Comparison of ENCODE assay signal across 5 worm cellular contexts in the genomic region with DNA sequence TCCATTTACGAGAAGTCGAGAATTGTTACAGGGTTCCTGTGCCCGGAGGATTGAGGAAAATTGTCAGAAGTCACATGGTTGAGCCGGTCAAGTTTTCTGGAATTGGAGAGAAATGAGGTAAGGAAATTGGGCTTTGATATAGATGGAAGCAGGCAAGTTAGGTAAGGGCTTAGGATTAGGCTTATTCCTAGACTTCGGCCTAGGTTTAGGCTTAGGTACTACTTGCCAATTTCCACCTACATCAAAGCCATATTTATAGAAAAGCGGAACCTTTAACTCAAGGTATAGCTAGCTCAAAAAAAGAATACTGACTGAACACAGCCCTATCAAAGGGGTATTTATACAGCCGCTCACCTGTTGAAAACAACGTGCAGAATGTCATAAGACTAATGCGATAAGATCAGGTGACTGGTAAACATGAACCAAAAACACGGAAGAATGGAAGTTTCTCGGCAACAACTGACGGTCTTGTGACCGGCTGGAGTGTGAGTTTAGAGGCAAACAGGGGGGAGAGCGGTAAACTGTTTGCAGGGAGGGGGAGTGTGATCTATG.
TF ChIP-seq lines count a peak whose summit lies in the region.

No protein-coding gene starts in this region.

TF ChIP-seq in whole organism, L1 larva, 84 proteins besides CTCF, POLR2A, EP300 and RAD21 (continued from another document and continues in another):
- TF ChIP-seq ceh-90 (tag; optimal IDR thresholded peaks at IDR 0.05; lab: Kevin White, UChicago) (no peak), grh-1 (GFP tag; IDR thresholded peaks at IDR 0.05; lab: Robert Waterston, UW) (peak; percentile 96), hlh-17 (GFP tag; optimal IDR thresholded peaks at IDR 0.05; lab: Kevin White, UChicago; ENCODE audit: borderline replicate concordance) (peak; percentile 46), mdl-1 (tag; optimal IDR thresholded peaks at IDR 0.05; lab: Kevin White, UChicago) (peak in 1 of 2 experiments; percentile 99), ceh-8 (GFP tag; optimal IDR thresholded peaks at IDR 0.05; lab: Kevin White, UChicago) (no peak), lin-14 (GFP tag; optimal IDR thresholded peaks at IDR 0.05; lab: Kevin White, UChicago) (peak; percentile 95), vab-15 (tag; optimal IDR thresholded peaks at IDR 0.05; lab: Kevin White, UChicago) (peak; percentile 79), dsc-1 (tag; optimal IDR thresholded peaks at IDR 0.05; lab: Kevin White, UChicago) (no peak), nhr-11 (tag; optimal IDR thresholded peaks at IDR 0.05; lab: Kevin White, UChicago) (peak; percentile 75), unc-30 (tag; optimal IDR thresholded peaks at IDR 0.05; lab: Kevin White, UChicago) (no peak), snu-23 (GFP tag; optimal IDR thresholded peaks at IDR 0.05; lab: Kevin White, UChicago) (peak; percentile 96), lin-35 (GFP tag; optimal IDR thresholded peaks at IDR 0.05; lab: Kevin White, UChicago) (peak; percentile 58 to 92), fos-1 (tag; optimal IDR thresholded peaks at IDR 0.05; lab: Kevin White, UChicago) (peak; percentile 68), nhr-47 (tag; optimal IDR thresholded peaks at IDR 0.05; lab: Kevin White, UChicago) (peak; percentile 92), aly-2 (tag; optimal IDR thresholded peaks at IDR 0.05; lab: Kevin White, UChicago) (no peak), lsy-2 (tag; optimal IDR thresholded peaks at IDR 0.05; lab: Kevin White, UChicago) (peak; percentile 82 to 96), rnt-1 (tag; optimal IDR thresholded peaks at IDR 0.05; lab: Kevin White, UChicago) (peak; percentile 91), snpc-4 (tag; optimal IDR thresholded peaks at IDR 0.05; lab: Kevin White, UChicago) (peak; percentile 49), efl-3 (GFP tag; optimal IDR thresholded peaks at IDR 0.05; lab: Kevin White, UChicago) (peak; percentile 35), C16A3.4 (tag; optimal IDR thresholded peaks at IDR 0.05; lab: Kevin White, UChicago) (peak; percentile 98), elt-3 (tag; optimal IDR thresholded peaks at IDR 0.05; lab: Kevin White, UChicago) (peak; percentile 34 to 100 (median 85)), zip-4 (GFP tag; optimal IDR thresholded peaks at IDR 0.05; lab: Kevin White, UChicago) (peak; percentile 64), ztf-4 (tag; optimal IDR thresholded peaks at IDR 0.05; lab: Kevin White, UChicago) (peak; percentile 82), xbp-1 (tag; optimal IDR thresholded peaks at IDR 0.05; lab: Kevin White, UChicago) (peak; percentile 82)

TF ChIP-seq in whole organism, L2 larva, 48 proteins besides CTCF, POLR2A, EP300 and RAD21 (continued from another document):
- TF ChIP-seq lin-13 (GFP tag; optimal IDR thresholded peaks at IDR 0.05; lab: Kevin White, UChicago) (peak; percentile 11), ztf-4 (tag; optimal IDR thresholded peaks at IDR 0.05; lab: Kevin White, UChicago) (peak; percentile 80), gmeb-1 (tag; optimal IDR thresholded peaks at IDR 0.05; lab: Kevin White, UChicago) (peak; percentile 87), lsy-2 (tag; optimal IDR thresholded peaks at IDR 0.05; lab: Kevin White, UChicago) (peak; percentile 4 to 79), nhr-12 (tag; optimal IDR thresholded peaks at IDR 0.05; lab: Kevin White, UChicago) (no peak), ztf-11 (tag; optimal IDR thresholded peaks at IDR 0.05; lab: Kevin White, UChicago) (no peak), nhr-25 (tag; optimal IDR thresholded peaks at IDR 0.05; lab: Kevin White, UChicago) (peak; percentile 99), unc-39 (tag; optimal IDR thresholded peaks at IDR 0.05; lab: Kevin White, UChicago) (no peak), nhr-129 (tag; optimal IDR thresholded peaks at IDR 0.05; lab: Kevin White, UChicago) (peak; percentile 97), nhr-10 (tag; optimal IDR thresholded peaks at IDR 0.05; lab: Kevin White, UChicago) (peak; percentile 33), sma-3 (GFP tag; optimal IDR thresholded peaks at IDR 0.05; lab: Kevin White, UChicago) (peak; percentile 96), sma-9 (GFP tag; optimal IDR thresholded peaks at IDR 0.05; lab: Kevin White, UChicago) (peak; percentile 95), sma-9 (tag; optimal IDR thresholded peaks at IDR 0.05; lab: Kevin White, UChicago) (no peak), elt-1 (tag; optimal IDR thresholded peaks at IDR 0.05; lab: Kevin White, UChicago) (no peak), ceh-16 (tag; optimal IDR thresholded peaks at IDR 0.05; lab: Kevin White, UChicago) (peak; percentile 42), lin-39 (tag; optimal IDR thresholded peaks at IDR 0.05; lab: Kevin White, UChicago) (no peak), nhr-23 (tag; optimal IDR thresholded peaks at IDR 0.05; lab: Kevin White, UChicago) (peak; percentile 28)

TF ChIP-seq in whole organism, L3 larva, 47 proteins besides CTCF, POLR2A, EP300 and RAD21 (continued from another document and continues in another):
- peak; percentile 27 for TF ChIP-seq lin-15B (tag; optimal IDR thresholded peaks at IDR 0.05; lab: Kevin White, UChicago)
- no peak for TF ChIP-seq ztf-11 (tag; optimal IDR thresholded peaks at IDR 0.05; lab: Kevin White, UChicago)
- TF ChIP-seq snpc-4 (tag; optimal IDR thresholded peaks at IDR 0.05; lab: Kevin White, UChicago), result no peak
- TF ChIP-seq elt-1 (tag; optimal IDR thresholded peaks at IDR 0.05; lab: Kevin White, UChicago), result peak; percentile 62
- peak; percentile 60 for TF ChIP-seq lsy-12 (tag; optimal IDR thresholded peaks at IDR 0.05; lab: Kevin White, UChicago)
- no peak for TF ChIP-seq unc-62 (GFP tag; optimal IDR thresholded peaks at IDR 0.05; lab: Kevin White, UChicago)
- TF ChIP-seq eor-1 (tag; optimal IDR thresholded peaks at IDR 0.05; lab: Kevin White, UChicago), result peak in 1 of 2 experiments; percentile 66
- peak; percentile 87 for TF ChIP-seq nhr-11 (tag; optimal IDR thresholded peaks at IDR 0.05; lab: Kevin White, UChicago)
- TF ChIP-seq ama-1 (optimal IDR thresholded peaks at IDR 0.05; lab: Kevin White, UChicago), result peak; percentile 100
- TF ChIP-seq fkh-2 (tag; optimal IDR thresholded peaks at IDR 0.05; lab: Kevin White, UChicago), result no peak
- TF ChIP-seq zag-1 (tag; optimal IDR thresholded peaks at IDR 0.05; lab: Kevin White, UChicago), result no peak
- TF ChIP-seq pha-4 (tag; optimal IDR thresholded peaks at IDR 0.05; lab: Kevin White, UChicago), result peak; percentile 100
- TF ChIP-seq R02D3.7 (tag; optimal IDR thresholded peaks at IDR 0.05; lab: Kevin White, UChicago), result peak; percentile 26
- TF ChIP-seq ceh-28 (tag; optimal IDR thresholded peaks at IDR 0.05; lab: Kevin White, UChicago), result peak; percentile 66
- no peak for TF ChIP-seq ztf-4 (tag; optimal IDR thresholded peaks at IDR 0.05; lab: Kevin White, UChicago)
- peak; percentile 94 for TF ChIP-seq jun-1 (tag; optimal IDR thresholded peaks at IDR 0.05; lab: Kevin White, UChicago)
- TF ChIP-seq nhr-77 (tag; optimal IDR thresholded peaks at IDR 0.05; lab: Kevin White, UChicago), result no peak
- no peak for TF ChIP-seq sea-2 (GFP tag; optimal IDR thresholded peaks at IDR 0.05; lab: Kevin White, UChicago)
- TF ChIP-seq skn-1 (tag; optimal IDR thresholded peaks at IDR 0.05; lab: Kevin White, UChicago), result peak; percentile 20
- TF ChIP-seq ceh-82 (tag; optimal IDR thresholded peaks at IDR 0.05; lab: Kevin White, UChicago), result no peak
- TF ChIP-seq mml-1 (tag; optimal IDR thresholded peaks at IDR 0.05; lab: Kevin White, UChicago), result no peak
- peak; percentile 77 for TF ChIP-seq nhr-23 (tag; optimal IDR thresholded peaks at IDR 0.05; lab: Kevin White, UChicago)
- no peak for TF ChIP-seq aly-2 (tag; optimal IDR thresholded peaks at IDR 0.05; lab: Kevin White, UChicago)
- no peak for TF ChIP-seq nhr-67 (tag; optimal IDR thresholded peaks at IDR 0.05; lab: Kevin White, UChicago)
- TF ChIP-seq nhr-237 (tag; optimal IDR thresholded peaks at IDR 0.05; lab: Kevin White, UChicago), result no peak
- peak; percentile 83 for TF ChIP-seq nhr-43 (tag; optimal IDR thresholded peaks at IDR 0.05; lab: Kevin White, UChicago; ENCODE audit: poor library complexity, severe bottlenecking)
- TF ChIP-seq tbx-2 (tag; optimal IDR thresholded peaks at IDR 0.05; lab: Kevin White, UChicago), result peak; percentile 31
- TF ChIP-seq pqm-1 (tag; optimal IDR thresholded peaks at IDR 0.05; lab: Kevin White, UChicago), result peak; percentile 95
- TF ChIP-seq fkh-10 (GFP tag; optimal IDR thresholded peaks at IDR 0.05; lab: Kevin White, UChicago), result no peak
- TF ChIP-seq daf-12 (tag; optimal IDR thresholded peaks at IDR 0.05; lab: Kevin White, UChicago), result no peak

TF ChIP-seq in whole organism, L4 larva, 104 proteins besides CTCF, POLR2A, EP300 and RAD21 (continued from another document and continues in another):
- TF ChIP-seq hlh-11 (tag; optimal IDR thresholded peaks at IDR 0.05; lab: Kevin White, UChicago) (peak; percentile 98), cey-2 (tag; optimal IDR thresholded peaks at IDR 0.05; lab: Kevin White, UChicago; ENCODE audit: borderline replicate concordance, insufficient read depth) (peak; percentile 47), nhr-25 (tag; optimal IDR thresholded peaks at IDR 0.05; lab: Kevin White, UChicago; ENCODE audit: borderline replicate concordance, insufficient read depth) (peak; percentile 45), dmd-6 (GFP tag; IDR thresholded peaks at IDR 0.05; lab: Robert Waterston, UW) (peak; percentile 89), pha-4 (GFP tag; IDR thresholded peaks at IDR 0.05; lab: Robert Waterston, UW) (peak; percentile 59; the same call in 1 of the 2 replicates), pha-4 (tag; optimal IDR thresholded peaks at IDR 0.05; lab: Kevin White, UChicago) (no peak), tag-97 (GFP tag; IDR thresholded peaks at IDR 0.05; lab: Robert Waterston, UW) (no peak), mxl-3 (GFP tag; optimal IDR thresholded peaks at IDR 0.05; lab: Kevin White, UChicago) (peak; percentile 60), nhr-6 (tag; optimal IDR thresholded peaks at IDR 0.05; lab: Kevin White, UChicago) (peak; percentile 68), madf-9 (GFP tag; conservative IDR thresholded peaks at IDR 0.05; lab: Robert Waterston, UW) (0 out of 2 replicates have a peak, but pooled peaks have one; percentile 12), php-3 (GFP tag; IDR thresholded peaks at IDR 0.05; lab: Robert Waterston, UW) (peak; percentile 75), T26A8.4 (GFP tag; IDR thresholded peaks at IDR 0.05; lab: Robert Waterston, UW) (0 out of 2 replicates have a peak, but pooled peaks have one; percentile 56), nhr-48 (tag; optimal IDR thresholded peaks at IDR 0.05; lab: Kevin White, UChicago) (peak; percentile 76), hif-1 (tag; optimal IDR thresholded peaks at IDR 0.05; lab: Kevin White, UChicago) (peak; percentile 86 to 98), ztf-11 (tag; optimal IDR thresholded peaks at IDR 0.05; lab: Kevin White, UChicago) (no peak), Y75B8A.6 (GFP tag; IDR thresholded peaks at IDR 0.05; lab: Robert Waterston, UW) (peak; percentile 54; the same call in 1 of the 2 replicates), unc-62 (GFP tag; optimal IDR thresholded peaks at IDR 0.05 in 1 of 2; lab: Kevin White, UChicago) (peak in 1 of 2 experiments; percentile 100), unc-62 (tag; optimal IDR thresholded peaks at IDR 0.05; lab: Kevin White, UChicago) (no peak), jun-1 (tag; optimal IDR thresholded peaks at IDR 0.05; lab: Kevin White, UChicago) (peak; percentile 74), daf-16 (GFP tag; optimal IDR thresholded peaks at IDR 0.05; lab: Kevin White, UChicago) (peak; percentile 41 to 98), daf-16 (tag; optimal IDR thresholded peaks at IDR 0.05; lab: Kevin White, UChicago) (peak; percentile 100), egl-43 (GFP tag; IDR thresholded peaks at IDR 0.05; lab: Robert Waterston, UW) (no peak), fos-1 (tag; optimal IDR thresholded peaks at IDR 0.05; lab: Kevin White, UChicago) (peak; percentile 53), gei-8 (GFP tag; optimal IDR thresholded peaks at IDR 0.05; lab: Kevin White, UChicago) (peak; percentile 60), dmd-8 (GFP tag; IDR thresholded peaks at IDR 0.05; lab: Robert Waterston, UW) (no peak), spr-3 (GFP tag; optimal IDR thresholded peaks at IDR 0.05; lab: Kevin White, UChicago) (peak; percentile 19), mdl-1 (tag; optimal IDR thresholded peaks at IDR 0.05; lab: Kevin White, UChicago) (peak; percentile 82 to 84), hlh-30 (tag; optimal IDR thresholded peaks at IDR 0.05; lab: Kevin White, UChicago; ENCODE audit: insufficient read depth) (peak; percentile 99), aha-1 (tag; lab: Kevin White, UChicago) (peak; percentile 100)

TF ChIP-seq in whole organism, young adult, 124 proteins besides CTCF, POLR2A, EP300 and RAD21 (continued from another document and continues in another):
- TF ChIP-seq tbp1 (GFP tag; optimal IDR thresholded peaks at IDR 0.05; lab: Kevin White, UChicago) (peak; percentile 50), hsf-1 (GFP tag; IDR thresholded peaks at IDR 0.05; lab: Robert Waterston, UW) (peak; percentile 93), mcd-1 (GFP tag; IDR thresholded peaks at IDR 0.05; lab: Robert Waterston, UW) (peak; percentile 5; the same call in 1 of the 2 replicates), F22D6.2 (tag; optimal IDR thresholded peaks at IDR 0.05; lab: Kevin White, UChicago) (peak; percentile 68), let-607 (tag; optimal IDR thresholded peaks at IDR 0.05; lab: Kevin White, UChicago) (peak; percentile 8 to 39), B0261.1 (tag; optimal IDR thresholded peaks at IDR 0.05; lab: Kevin White, UChicago) (no peak), tlf-1 (GFP tag; optimal IDR thresholded peaks at IDR 0.05; lab: Kevin White, UChicago) (peak; percentile 74), lir-1 (GFP tag; conservative IDR thresholded peaks at IDR 0.05; lab: Robert Waterston, UW) (peak; percentile 47; the same call in 1 of the 2 replicates), lin-26 (GFP tag; IDR thresholded peaks at IDR 0.05; lab: Robert Waterston, UW) (0 out of 2 replicates have a peak, but pooled peaks have one; percentile 63), ztf-18 (tag; optimal IDR thresholded peaks at IDR 0.05; lab: Kevin White, UChicago) (peak; percentile 4), attf-5 (GFP tag; optimal IDR thresholded peaks at IDR 0.05; lab: Kevin White, UChicago) (peak; percentile 35), sptf-2 (GFP tag; optimal IDR thresholded peaks at IDR 0.05; lab: Kevin White, UChicago) (no peak), egl-44 (GFP tag; IDR thresholded peaks at IDR 0.05; lab: Robert Waterston, UW) (peak; percentile 62; the same call in 1 of the 2 replicates), ceh-91 (GFP tag; IDR thresholded peaks at IDR 0.05; lab: Robert Waterston, UW) (no peak), nhr-90 (tag; optimal IDR thresholded peaks at IDR 0.05; lab: Kevin White, UChicago) (peak; percentile 34), ztf-26 (tag; optimal IDR thresholded peaks at IDR 0.05; lab: Kevin White, UChicago) (peak; percentile 55), cebp-1 (GFP tag; IDR thresholded peaks at IDR 0.05; lab: Robert Waterston, UW) (no peak; the same call in 1 of the 2 replicates), cebp-1 (tag; optimal IDR thresholded peaks at IDR 0.05; lab: Kevin White, UChicago) (peak; percentile 62), gei-17 (GFP tag; optimal IDR thresholded peaks at IDR 0.05; lab: Kevin White, UChicago) (peak; percentile 80), ekl-4 (GFP tag; IDR thresholded peaks at IDR 0.05; lab: Robert Waterston, UW) (peak; percentile 77), F37B4.10 (GFP tag; IDR thresholded peaks at IDR 0.05; lab: Robert Waterston, UW) (no peak), egrh-3 (GFP tag; IDR thresholded peaks at IDR 0.05; lab: Robert Waterston, UW) (peak; percentile 60), ceh-27 (GFP tag; optimal IDR thresholded peaks at IDR 0.05; lab: Kevin White, UChicago) (peak; percentile 10), nfya-2 (GFP tag; IDR thresholded peaks at IDR 0.05; lab: Robert Waterston, UW) (no peak), B0035.1 (tag; optimal IDR thresholded peaks at IDR 0.05; lab: Kevin White, UChicago) (no peak), ama-1 (optimal IDR thresholded peaks at IDR 0.05; lab: Kevin White, UChicago) (peak; percentile 99), ama-1 (GFP tag; optimal IDR thresholded peaks at IDR 0.05; lab: Kevin White, UChicago) (no peak), Y95B8A.8 (GFP tag; IDR thresholded peaks at IDR 0.05; lab: Robert Waterston, UW) (no peak), nhr-27 (tag; optimal IDR thresholded peaks at IDR 0.05; lab: Kevin White, UChicago) (no peak), Y56A3A.18 (GFP tag; IDR thresholded peaks at IDR 0.05; lab: Robert Waterston, UW) (no peak), D2030.7 (GFP tag; IDR thresholded peaks at IDR 0.05; lab: Robert Waterston, UW) (no peak), unc-62 (GFP tag; optimal IDR thresholded peaks at IDR 0.05; lab: Kevin White, UChicago) (peak; percentile 81), zfh-2 (GFP tag; conservative IDR thresholded peaks at IDR 0.05; lab: Robert Waterston, UW) (0 out of 2 replicates have a peak, but pooled peaks have one; percentile 16), F23B12.7 (tag; optimal IDR thresholded peaks at IDR 0.05; lab: Kevin White, UChicago; ENCODE audit: insufficient read depth) (peak; percentile 56), lin-54 (GFP tag; optimal IDR thresholded peaks at IDR 0.05; lab: Kevin White, UChicago) (peak; percentile 50), madf-10 (tag; optimal IDR thresholded peaks at IDR 0.05; lab: Kevin White, UChicago) (no peak)
